Worm (Caenorhabditis elegans) whole organism, L1 larva: ENCODE results near the gene F54B11.5.

Source experiments
- Y116A8C.19 ChIP-seq: sonication (generic microtip); optimal IDR thresholded peaks from 2 replicates; lab custom pipeline; 2016; ENCODE audit warnings: missing compliant biosample characterization, missing genetic modification characterization, borderline replicate concordance
- aly-2 ChIP-seq: fragments of 150-350 bp; optimal IDR thresholded peaks from 2 replicates; lab custom pipeline; 2014; ENCODE audit warnings: missing biosample characterization, missing genetic modification characterization
- ces-1 ChIP-seq: fragments of 150-350 bp; optimal IDR thresholded peaks from 2 replicates; lab custom pipeline; 2014; ENCODE audit warnings: missing biosample characterization, missing genetic modification reagents, missing genetic modification characterization
- egl-13 ChIP-seq: sonication (generic microtip); optimal IDR thresholded peaks from 2 replicates; lab custom pipeline; 2016; ENCODE audit warnings: missing genotype, missing genetic modification reagents, missing genetic modification characterization, missing compliant biosample characterization
- egl-27 ChIP-seq, 2 experiments: fragments of 150-350 bp in 1 of 2; sonication (generic microtip); optimal IDR thresholded peaks; 3 replicates each; lab custom pipeline; 2017 to 2018; ENCODE audit warnings: missing biosample characterization in 2 of 2, missing genetic modification characterization in 2 of 2, missing genetic modification reagents in 2 of 2
- elt-3 ChIP-seq, 6 experiments: fragments of 150-350 bp in 1 of 6; sonication (generic microtip); optimal IDR thresholded peaks; 2 replicates each; lab custom pipeline; 2017 to 2018; ENCODE audit warnings: missing biosample characterization in 6 of 6, missing genetic modification characterization in 6 of 6, inconsistent platforms in 1 of 6
- isw-1 ChIP-seq: fragments of 200-800 bp; sonication (Bioruptor generic); IDR thresholded peaks from 2 replicates; pipeline ENCODE4 v1.3.6; 2022; ENCODE audit warnings: missing genetic modification characterization, missing compliant biosample characterization
- lin-15B ChIP-seq: fragments of 150-350 bp; sonication (generic microtip); optimal IDR thresholded peaks from 3 replicates; lab custom pipeline; 2014; ENCODE audit warnings: missing biosample characterization, missing genetic modification characterization
- mep-1 ChIP-seq: fragments of 150-350 bp; optimal IDR thresholded peaks from 2 replicates; lab custom pipeline; 2014; ENCODE audit warnings: missing biosample characterization, missing genetic modification characterization
- nhr-237 ChIP-seq: fragments of 150-350 bp; optimal IDR thresholded peaks from 2 replicates; lab custom pipeline; 2014; ENCODE audit warnings: missing biosample characterization, missing genetic modification characterization
- xbp-1 ChIP-seq: sonication (generic microtip); optimal IDR thresholded peaks from 2 replicates; lab custom pipeline; 2016; ENCODE audit warnings: missing genetic modification characterization, missing compliant biosample characterization
- zip-4 ChIP-seq: fragments of 200-800 bp; sonication (Bioruptor generic); optimal IDR thresholded peaks from 2 replicates; lab custom pipeline; 2018; ENCODE audit warnings: mild to moderate bottlenecking, missing genetic modification characterization, moderate library complexity, missing compliant biosample characterization

- no peak for TF ChIP-seq nhr-237 (tag; lab: Kevin White, UChicago)
- TF ChIP-seq Y116A8C.19 (tag; lab: Kevin White, UChicago), result no peak
- TF ChIP-seq zip-4, result no peak
- TF ChIP-seq lin-15B (tag; lab: Kevin White, UChicago), result no peak
- TF ChIP-seq elt-3 (tag; optimal IDR thresholded peaks at IDR 0.05; lab: Kevin White, UChicago), result no peak
- TF ChIP-seq isw-1 (GFP tag; lab: Robert Waterston, UW), result no peak
- no peak for TF ChIP-seq ces-1 (GFP tag; lab: Kevin White, UChicago)
- no peak for TF ChIP-seq xbp-1 (tag; lab: Kevin White, UChicago)
- TF ChIP-seq aly-2 (tag; lab: Kevin White, UChicago), result no peak
- no peak for TF ChIP-seq mep-1 (tag; lab: Kevin White, UChicago)
- TF ChIP-seq egl-27 (tag; optimal IDR thresholded peaks at IDR 0.05; lab: Kevin White, UChicago), result no peak
- no peak for TF ChIP-seq egl-13 (tag; lab: Kevin White, UChicago)
Measured at ce11 chrX:13603826-13604225, 8.0 kb upstream of the F54B11.5 start, which contains the start of gene F54B11.8.
